Fruit fly (Drosophila melanogaster): Measurements from ENCODE around the gene CG10470.

The CG10470 gene

dm6 chr2L:19048912-19049311 lies at the start of gene CG10470:
CG10470 (plus strand) TSS chr2L:19049076.
- TF ChIP-seq CG17801 (GFP tag; optimal IDR thresholded peaks at IDR 0.05; ENCODE audit: partially characterized antibody) = peak; percentile 26

- no peak for TF ChIP-seq CG17801 (GFP tag; optimal IDR thresholded peaks at IDR 0.05; ENCODE audit: partially characterized antibody)
These were observed 46.4 kb upstream of the CG10470 start for dm6 chr2L:19002468-19002867.

- TF ChIP-seq CG17801 (GFP tag; optimal IDR thresholded peaks at IDR 0.05; ENCODE audit: partially characterized antibody) = peak; percentile 73
These were observed 45.9 kb upstream of the CG10470 start, which contains the start of gene CG31793 for dm6 chr2L:19002959-19003371. CG31793 (plus strand) TSS chr2L:19003367.

- peak; percentile 85 for TF ChIP-seq CG17801 (GFP tag; optimal IDR thresholded peaks at IDR 0.05; ENCODE audit: partially characterized antibody)
These were observed 39.7 kb upstream of the CG10470 start, which contains the start of gene RpL30 for dm6 chr2L:19009130-19009529. RpL30 (minus strand) TSS chr2L:19009306.

dm6 chr2L:19010037-19010436 lies 38.8 kb upstream of the CG10470 start:
- TF ChIP-seq CG17801 (GFP tag; optimal IDR thresholded peaks at IDR 0.05; ENCODE audit: partially characterized antibody) = no peak

- no peak for TF ChIP-seq CG17801 (GFP tag; optimal IDR thresholded peaks at IDR 0.05; ENCODE audit: partially characterized antibody)
These were observed 38.3 kb upstream of the CG10470 start, which contains the start of gene robl37BC for dm6 chr2L:19010566-19010965. robl37BC (plus strand) TSS chr2L:19010866.

- TF ChIP-seq CG17801 (GFP tag; optimal IDR thresholded peaks at IDR 0.05; ENCODE audit: partially characterized antibody) = no peak
These were observed 36.8 kb upstream of the CG10470 start for dm6 chr2L:19011895-19012645.

dm6 chr2L:19012776-19013328 lies 36.0 kb upstream of the CG10470 start:
- TF ChIP-seq CG17801 (GFP tag; optimal IDR thresholded peaks at IDR 0.05; ENCODE audit: partially characterized antibody) = no peak

dm6 chr2L:19014032-19014880 lies 34.6 kb upstream of the CG10470 start:
- TF ChIP-seq CG17801 (GFP tag; optimal IDR thresholded peaks at IDR 0.05; ENCODE audit: partially characterized antibody) = no peak

- TF ChIP-seq CG17801 (GFP tag; optimal IDR thresholded peaks at IDR 0.05; ENCODE audit: partially characterized antibody) = no peak
These were observed 34.0 kb upstream of the CG10470 start for dm6 chr2L:19014881-19015366.

dm6 chr2L:19015628-19016027 lies 33.2 kb upstream of the CG10470 start:
- no peak for TF ChIP-seq CG17801 (GFP tag; optimal IDR thresholded peaks at IDR 0.05; ENCODE audit: partially characterized antibody)

- no peak for TF ChIP-seq CG17801 (GFP tag; optimal IDR thresholded peaks at IDR 0.05; ENCODE audit: partially characterized antibody)
These were observed 31.8 kb upstream of the CG10470 start for dm6 chr2L:19017060-19017459.

- TF ChIP-seq CG17801 (GFP tag; optimal IDR thresholded peaks at IDR 0.05; ENCODE audit: partially characterized antibody) = no peak
These were observed 30.6 kb upstream of the CG10470 start for dm6 chr2L:19018266-19018665.

dm6 chr2L:19019160-19019592 lies 29.7 kb upstream of the CG10470 start:
- no peak for TF ChIP-seq CG17801 (GFP tag; optimal IDR thresholded peaks at IDR 0.05; ENCODE audit: partially characterized antibody)

- no peak for TF ChIP-seq CG17801 (GFP tag; optimal IDR thresholded peaks at IDR 0.05; ENCODE audit: partially characterized antibody)
These were observed 29.2 kb upstream of the CG10470 start for dm6 chr2L:19019640-19020039.
